Fruit fly (Drosophila melanogaster) whole organism: Measurements from ENCODE around the gene Elba2.

ENCODE experiments used
- CG8478 ChIP-seq: fragments of >200 bp; optimal IDR thresholded peaks from 2 replicates; lab custom pipeline; 2018; ENCODE audit warnings: inconsistent platforms
- Dll ChIP-seq: fragments of >200 bp; optimal IDR thresholded peaks from 2 replicates; lab custom pipeline; 2017
- pan ChIP-seq: fragments of >200 bp; optimal IDR thresholded peaks from 2 replicates; lab custom pipeline; 2017
- usp ChIP-seq: fragments of >200 bp; optimal IDR thresholded peaks from 2 replicates; lab custom pipeline; 2017; ENCODE audit warnings: missing biosample characterization, missing genetic modification characterization, mixed read lengths

- TF ChIP-seq pan (no peak), usp (no peak), Dll (lab: Kevin White, UChicago) (no peak), CG8478 (lab: Kevin White, UChicago) (no peak)
Observed at dm6 chr2L:2591569-2591968, 14.1 kb downstream of the Elba2 start, which contains the start of gene CG15394.
